Worm (Caenorhabditis elegans): ENCODE data around the gene sri-6.

- TF ChIP-seq lsy-2 (tag; optimal IDR thresholded peaks at IDR 0.05) (no peak), ama-1 (optimal IDR thresholded peaks at IDR 0.05) (no peak), nhr-11 (tag; optimal IDR thresholded peaks at IDR 0.05) (no peak), unc-62 (GFP tag; optimal IDR thresholded peaks at IDR 0.05 in 1 of 2) (no peak), unc-62 (tag; optimal IDR thresholded peaks at IDR 0.05) (no peak), snpc-4 (tag; optimal IDR thresholded peaks at IDR 0.05) (no peak), pqm-1 (tag; optimal IDR thresholded peaks at IDR 0.05) (no peak)
Observed at ce11 chrV:13181450-13181849, 4.0 kb upstream of the sri-6 start.
